Fruit fly (Drosophila melanogaster) whole organism, larva: ENCODE results near the gene Trhn.
A peak's percentile ranks its signal among the peaks of the same experiment; 100 is the strongest.

ENCODE experiments used
- noc ChIP-seq: fragments of 200-800 bp; sonication (Bioruptor generic); optimal IDR thresholded peaks from 3 replicates; lab custom pipeline; 2019; ENCODE audit warnings: missing biosample characterization, mild to moderate bottlenecking, missing genetic modification characterization, moderate library complexity

Gene Trhn

DNA sequence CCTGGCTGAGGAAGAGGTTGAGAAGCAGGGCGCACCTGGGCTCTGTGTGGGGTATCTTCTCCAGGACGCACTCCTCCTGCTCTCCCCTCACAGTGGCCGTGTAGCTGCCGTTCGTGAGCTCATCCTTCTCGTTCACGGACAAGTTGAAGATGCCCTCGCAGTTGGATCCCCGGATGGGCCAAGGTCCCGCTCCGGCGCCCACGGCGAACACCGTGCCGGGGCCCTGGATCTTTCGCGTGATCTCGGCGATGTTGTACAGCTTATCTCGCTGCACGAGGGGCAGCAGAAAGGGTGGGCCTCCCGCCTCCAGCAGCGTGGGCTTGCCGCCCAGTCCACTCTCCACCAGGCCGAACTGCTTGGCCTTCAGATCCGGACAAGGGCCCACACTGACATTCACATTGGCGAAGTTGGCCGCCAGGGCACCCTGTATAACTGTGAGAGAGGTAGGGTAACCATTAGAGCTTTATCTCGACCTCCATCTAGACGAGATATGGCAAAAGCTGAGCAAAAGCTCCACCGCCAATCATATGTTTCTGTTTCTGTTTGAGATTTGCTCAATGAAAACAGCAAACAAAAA is 11.0 kb upstream of the Trhn start:
- no peak for TF ChIP-seq noc (tag; lab: Kevin White, UChicago)

DNA sequence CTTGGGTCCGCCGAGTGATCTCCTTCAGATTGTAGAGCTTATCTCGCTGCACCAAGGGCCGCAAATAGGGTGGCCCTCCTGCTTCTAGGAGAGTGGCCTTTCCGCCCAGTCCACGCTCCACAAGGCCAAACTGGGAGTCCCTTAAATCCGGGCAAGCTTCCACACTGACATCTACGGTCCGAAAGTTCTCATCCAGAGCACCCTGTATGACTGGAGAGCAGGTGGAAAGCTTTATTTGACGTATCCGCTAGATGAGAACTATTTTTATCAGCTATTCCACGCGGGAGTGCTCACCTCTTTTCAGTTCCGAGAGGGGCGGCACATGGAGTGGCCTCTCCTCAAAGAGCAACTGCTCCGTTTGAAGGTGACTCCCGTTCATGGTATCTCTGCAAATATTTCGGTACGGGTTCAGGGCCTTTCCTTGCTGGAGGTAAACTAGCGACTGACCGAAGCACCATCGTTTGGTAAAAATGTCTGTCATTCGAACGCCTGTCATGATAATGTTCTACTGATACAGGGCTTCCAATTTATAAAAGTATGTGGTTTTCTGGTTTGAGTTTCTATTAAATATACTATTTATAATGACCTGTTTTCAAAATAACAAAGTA is 9.7 kb upstream of the Trhn start, which contains the start of gene meep:
Gene meep (minus strand): TSS at position 449 of the 608 bp plus-strand sequence.
- TF ChIP-seq noc (tag; lab: Kevin White, UChicago): peak; percentile 19

DNA sequence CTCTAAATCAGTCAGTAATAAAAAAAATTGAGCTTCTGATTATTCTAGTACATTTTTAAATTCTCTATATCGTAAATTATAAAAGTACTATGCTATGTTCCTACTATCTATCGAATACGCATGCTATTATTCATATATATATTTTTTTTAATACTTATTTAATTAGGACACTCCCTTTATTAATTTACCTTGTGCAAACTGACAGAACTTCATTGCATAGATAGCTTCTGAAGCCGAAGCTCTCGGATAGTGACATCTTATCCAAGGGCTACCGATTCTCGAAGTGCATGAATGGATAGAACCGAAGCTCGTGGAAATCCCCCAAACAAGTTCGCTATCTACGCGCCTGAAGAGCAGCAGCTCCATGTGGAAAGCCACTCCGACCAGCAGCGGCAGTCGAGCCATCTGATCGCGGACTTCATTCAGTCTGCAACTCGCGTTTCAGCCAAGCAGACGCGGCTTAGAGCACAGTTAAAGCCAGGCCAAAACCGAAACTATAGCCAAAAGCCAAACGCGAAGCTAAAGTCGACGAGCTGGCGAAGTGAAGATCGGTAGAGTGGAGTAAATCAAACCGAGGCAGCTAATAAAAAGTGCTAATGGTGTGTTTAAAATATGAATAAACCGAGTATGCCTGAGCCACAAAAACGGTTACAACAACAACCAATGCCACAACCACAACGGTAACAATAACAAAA is 7.5 kb upstream of the Trhn start, which contains the start of gene mwh:
Gene mwh (plus strand): TSS at position 430 of the 695 bp plus-strand sequence.
- TF ChIP-seq noc (tag; lab: Kevin White, UChicago): no peak

DNA sequence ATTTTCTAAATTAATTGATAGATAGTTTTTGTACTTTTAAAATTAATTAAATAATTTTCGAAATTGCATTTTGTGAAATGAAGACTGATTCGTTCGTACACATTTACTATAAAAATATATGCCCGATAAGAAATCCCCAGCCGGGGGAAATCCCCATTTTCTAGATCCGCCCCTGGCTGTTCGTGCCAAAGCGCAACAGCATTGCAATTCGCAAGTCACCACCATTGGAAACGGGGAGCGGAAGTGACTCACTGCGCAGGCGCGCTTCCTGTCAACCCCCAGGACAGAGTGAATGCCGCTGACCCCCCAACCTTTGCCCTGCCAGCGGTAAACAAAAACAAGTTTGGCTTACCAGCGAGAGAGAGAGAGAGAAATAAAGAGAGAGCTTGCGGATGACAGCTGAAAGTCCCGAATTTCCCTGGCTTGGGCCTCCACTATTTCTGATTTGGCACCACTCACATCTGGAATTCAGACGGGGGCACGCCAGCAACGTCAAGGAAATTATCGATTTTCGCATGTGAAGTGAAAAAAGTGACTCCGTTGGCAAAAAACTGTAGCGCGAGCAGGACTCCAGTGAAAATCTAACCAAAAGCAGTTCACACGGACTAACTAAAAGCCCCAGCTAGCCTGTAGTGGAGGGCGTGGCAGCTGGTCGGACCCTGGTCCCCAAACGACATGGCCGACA is 3.0 kb upstream of the Trhn start, which contains the start of gene Aplip1:
Gene Aplip1 (plus strand): TSS at position 450 of the 685 bp plus-strand sequence.
- no peak for TF ChIP-seq noc (tag; lab: Kevin White, UChicago)

DNA sequence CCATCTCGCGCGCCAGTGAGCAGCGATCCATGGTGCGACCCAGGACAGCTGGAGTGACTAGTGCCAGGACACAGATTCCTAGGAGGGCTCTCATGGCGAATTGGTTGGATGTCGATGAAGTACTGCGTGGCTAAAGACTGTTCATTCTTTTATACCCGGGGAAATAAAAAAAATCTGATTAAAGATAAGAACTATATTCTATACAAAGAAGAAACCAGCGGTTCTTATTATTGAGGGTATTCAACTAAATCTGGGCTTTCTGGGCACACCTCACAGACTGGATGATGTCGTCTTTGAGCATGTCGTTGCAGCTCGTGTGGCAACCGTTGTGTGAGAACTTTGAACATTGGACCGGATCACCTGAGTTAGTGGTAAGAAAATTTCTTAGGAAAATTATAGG is 2.2 kb upstream of the Trhn start, which contains the start of gene LysX:
Gene LysX (minus strand): TSS at position 101 of the 400 bp plus-strand sequence.
- TF ChIP-seq noc (tag; lab: Kevin White, UChicago): no peak

DNA sequence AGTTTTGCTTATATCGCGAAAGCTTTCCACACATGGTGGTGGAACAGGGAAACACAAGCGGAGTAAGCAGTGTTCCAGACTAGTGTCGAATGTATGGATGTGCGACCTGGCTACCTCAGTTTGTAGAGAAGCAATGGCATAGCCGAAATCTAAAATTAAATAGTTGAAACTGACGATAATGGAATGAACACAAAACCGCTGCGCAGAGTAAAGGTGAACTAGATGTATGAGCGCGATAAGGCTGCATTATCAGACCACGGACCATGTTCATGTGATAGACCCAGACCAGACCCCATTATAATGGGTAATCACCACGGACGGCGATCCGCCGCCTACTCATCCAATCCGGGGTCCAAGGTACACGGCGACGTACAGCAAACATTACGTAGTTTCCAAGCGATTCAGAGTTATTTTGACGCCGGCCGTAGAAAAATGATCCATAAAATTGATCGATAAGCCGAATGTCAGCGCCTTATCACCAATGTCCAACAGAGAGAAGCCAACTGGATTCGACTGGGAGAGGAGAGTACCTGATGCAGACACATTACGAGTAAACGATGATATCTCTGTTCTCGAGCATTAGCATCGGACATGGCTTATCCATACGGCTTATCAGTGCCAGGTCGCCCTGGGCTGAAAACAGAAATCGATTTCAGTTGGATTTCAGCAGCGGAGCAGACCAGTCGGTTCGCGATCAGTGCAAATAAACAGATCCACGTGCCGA is 3.9 kb downstream of the Trhn start, which contains the start of gene CG13912:
Gene CG13912 (plus strand): TSS at position 653 of the 724 bp plus-strand sequence.
- peak; percentile 78 for TF ChIP-seq noc (tag; lab: Kevin White, UChicago)

DNA sequence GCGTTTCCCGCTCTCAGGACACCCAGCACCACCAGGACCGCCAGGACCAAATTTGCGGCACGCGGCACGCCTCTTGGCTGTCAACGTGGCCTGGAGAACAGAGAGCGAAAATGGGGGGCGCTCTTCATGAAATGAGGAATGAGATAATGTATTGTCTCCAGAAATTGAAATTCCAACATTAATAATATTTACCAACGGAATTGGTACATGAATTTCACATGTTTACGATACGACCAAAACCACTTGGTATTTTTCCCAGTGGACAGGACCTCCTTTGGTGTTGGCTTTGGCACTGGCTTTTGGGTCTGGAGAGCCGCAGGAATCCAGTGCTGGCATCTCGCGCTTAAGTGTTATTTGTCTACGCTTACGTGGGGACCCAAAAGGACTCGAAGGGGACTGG is 9.5 kb downstream of the Trhn start:
- no peak for TF ChIP-seq noc (tag; lab: Kevin White, UChicago)

DNA sequence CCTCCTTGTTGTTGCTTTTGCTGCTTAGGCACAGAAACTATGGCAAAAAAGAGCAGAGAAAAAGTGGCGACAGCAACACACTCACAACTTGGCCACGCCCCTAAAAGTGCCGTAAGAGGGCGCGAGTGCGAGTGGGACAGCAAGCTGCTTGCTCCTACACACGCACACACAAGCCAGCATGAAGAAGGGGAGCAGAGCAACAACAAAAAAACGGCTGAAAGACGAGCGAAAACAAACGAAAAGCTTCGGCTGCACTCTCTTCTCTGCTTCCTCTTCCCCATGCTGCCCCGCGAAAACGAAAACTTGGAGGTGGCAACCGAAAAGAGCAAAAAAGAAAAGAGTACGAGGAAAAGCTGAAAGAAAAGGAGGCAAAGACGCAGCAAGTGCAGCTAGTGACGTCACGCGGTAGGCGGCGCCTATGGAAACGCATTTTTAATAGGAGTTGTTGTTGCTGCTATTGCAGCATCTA is 14.8 kb downstream of the Trhn start:
- TF ChIP-seq noc (tag; lab: Kevin White, UChicago): no peak

DNA sequence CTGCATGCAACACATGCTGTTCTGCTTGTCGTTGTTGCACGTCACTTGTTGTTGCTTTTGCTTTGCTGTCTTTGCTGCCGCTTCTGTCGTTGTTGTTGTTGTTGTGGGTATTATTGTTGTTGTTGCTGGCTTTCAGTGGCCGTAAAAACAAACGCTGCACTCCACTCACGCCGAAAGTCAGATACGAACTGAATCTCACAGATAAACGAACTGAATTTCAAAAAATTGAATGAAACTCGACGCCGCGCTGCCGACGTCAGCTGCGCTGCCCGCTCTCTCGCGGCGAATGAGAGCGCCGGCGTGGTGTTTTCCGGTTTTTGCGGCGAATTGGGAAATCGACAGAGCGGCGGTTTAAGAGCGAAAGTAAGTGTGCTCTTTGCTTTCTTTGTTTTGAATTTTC is 15.9 kb downstream of the Trhn start, which contains the start of gene bab2:
Gene bab2 (minus strand): TSS at position 192 of the 400 bp plus-strand sequence.
- no peak for TF ChIP-seq noc (tag; lab: Kevin White, UChicago)

DNA sequence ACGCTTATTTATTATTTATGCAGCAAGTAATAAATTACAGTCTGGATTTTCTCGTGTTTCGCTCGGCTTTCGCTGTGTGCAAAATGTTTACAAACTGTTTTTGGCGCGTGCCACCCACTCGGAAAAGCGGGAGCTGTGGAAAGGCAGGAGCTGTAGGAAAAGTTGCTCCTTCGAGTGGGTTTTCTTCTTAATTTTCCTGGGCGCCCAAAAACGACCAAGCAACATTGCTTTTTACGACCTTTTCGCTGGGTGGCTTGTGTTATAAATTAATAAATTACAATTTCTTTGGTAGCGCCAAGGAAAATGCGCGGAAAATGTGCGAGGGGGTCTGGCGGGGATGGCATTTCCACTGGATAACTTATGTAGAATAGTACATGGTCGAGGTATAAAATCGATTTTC is 16.5 kb downstream of the Trhn start:
- no peak for TF ChIP-seq noc (tag; lab: Kevin White, UChicago)

DNA sequence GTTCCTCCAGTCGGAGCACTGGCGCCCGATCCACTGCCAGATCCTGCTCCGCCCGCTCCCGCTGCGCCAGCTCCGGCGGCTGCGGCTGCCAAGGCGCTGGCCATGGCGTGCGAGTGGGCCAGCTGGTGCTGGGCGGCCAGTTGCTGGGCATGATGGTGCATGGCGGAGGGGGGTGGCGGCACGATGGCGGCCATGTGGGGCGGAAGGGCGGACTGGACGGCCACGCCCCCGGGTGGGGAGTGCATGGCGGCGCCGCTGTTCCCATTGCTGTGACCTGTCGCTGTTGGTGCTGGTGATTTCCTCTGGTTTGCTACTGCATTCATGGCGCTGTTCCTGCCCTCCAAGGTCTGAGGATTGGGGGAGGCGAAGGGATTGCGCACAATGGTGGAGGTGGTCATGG is 20.1 kb downstream of the Trhn start:
- no peak for TF ChIP-seq noc (tag; lab: Kevin White, UChicago)

DNA sequence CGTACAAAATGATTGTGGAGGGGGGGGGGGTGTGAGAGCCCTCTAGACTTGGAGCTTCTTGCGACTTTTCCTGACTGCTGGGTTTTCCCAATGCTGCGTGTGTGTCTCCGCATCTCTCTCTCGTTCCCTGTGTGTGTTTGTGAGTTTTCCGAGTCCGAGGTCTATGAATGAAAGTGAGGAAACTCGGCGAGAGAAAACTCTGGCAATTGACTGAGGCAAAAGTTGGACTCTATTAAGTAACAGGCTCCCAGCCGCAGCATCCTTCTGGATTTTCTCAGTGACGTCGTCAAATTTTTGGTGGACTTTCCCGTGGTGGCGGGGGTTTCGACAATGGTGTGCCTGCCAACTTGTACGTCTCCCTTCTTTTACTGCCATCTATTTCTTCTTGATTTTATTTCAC is 22.4 kb downstream of the Trhn start:
- TF ChIP-seq noc (tag; lab: Kevin White, UChicago): no peak

DNA sequence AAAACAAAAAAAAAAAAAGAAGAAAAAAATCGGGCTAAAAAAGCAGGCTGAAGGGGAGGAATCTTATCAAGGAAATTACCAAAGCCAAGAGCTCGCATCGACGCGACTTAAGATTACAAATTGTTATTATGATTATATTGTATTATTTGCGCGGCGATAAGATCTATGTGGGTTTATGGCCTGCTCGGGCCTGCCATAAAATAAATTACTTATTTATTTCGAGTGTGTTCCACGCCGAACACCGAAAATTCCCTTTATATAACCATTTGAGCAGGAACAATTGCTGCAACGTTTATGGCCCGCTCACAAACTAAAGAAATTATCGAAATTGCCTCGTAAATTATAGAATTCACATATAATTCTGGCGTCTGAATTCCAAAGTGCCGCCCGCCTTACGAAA is 23.4 kb downstream of the Trhn start:
- peak; percentile 35 for TF ChIP-seq noc (tag; lab: Kevin White, UChicago)

DNA sequence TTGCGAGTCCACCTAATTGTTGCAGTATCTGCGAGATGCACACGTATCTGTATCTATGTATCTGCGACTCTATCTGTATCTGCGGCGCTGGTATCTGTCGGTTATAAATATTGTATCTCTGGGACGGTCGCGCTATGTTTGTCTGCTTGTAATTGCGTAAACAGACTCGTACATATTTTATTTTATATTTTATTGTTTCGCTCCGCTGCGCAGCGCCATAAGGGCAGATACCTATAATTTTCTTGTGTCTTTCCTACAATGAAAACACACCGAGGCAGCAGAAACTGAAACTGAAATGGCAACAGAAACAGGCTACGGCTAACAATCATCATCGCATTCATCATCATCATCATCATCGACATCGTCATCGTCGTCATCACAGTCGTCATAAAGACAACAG is 24.5 kb downstream of the Trhn start:
- TF ChIP-seq noc (tag; lab: Kevin White, UChicago): no peak
